Fruit fly (Drosophila melanogaster): ENCODE measurements around the gene tipE.

- TF ChIP-seq CG8478 (optimal IDR thresholded peaks at IDR 0.05) (no peak), psq (optimal IDR thresholded peaks at IDR 0.05) (no peak), pan (optimal IDR thresholded peaks at IDR 0.05) (no peak)
Measured at dm6 chr3L:4219291-4220228, 31.3 kb downstream of the tipE start.
